Worm (Caenorhabditis elegans) whole organism, L4 larva: ENCODE measurements around the gene pqn-29.
A peak's percentile ranks its signal among the peaks of the same experiment; 100 is the strongest.

Experiments
- F44E2.7 ChIP-seq: fragments of 200-800 bp; sonication (Bioruptor generic); IDR thresholded peaks from 2 replicates; pipeline ENCODE4 v2.1.2; 2022; ENCODE audit warnings: missing genetic modification characterization, missing compliant biosample characterization
- T20F7.1 ChIP-seq: fragments of 200-800 bp; sonication (Bioruptor generic); optimal IDR thresholded peaks from 2 replicates; lab custom pipeline; 2018; ENCODE audit warnings: mild to moderate bottlenecking, missing genetic modification characterization, missing compliant biosample characterization
- T26A8.4 ChIP-seq: fragments of 200-800 bp; sonication (Bioruptor generic); IDR thresholded peaks from 2 replicates; pipeline ENCODE4 v1.3.6; 2022; ENCODE audit warnings: missing genetic modification characterization, missing compliant biosample characterization
- Y75B8A.6 ChIP-seq: fragments of 200-800 bp; sonication (Bioruptor generic); IDR thresholded peaks from 2 replicates; pipeline ENCODE4 v1.3.6; 2022; ENCODE audit warnings: missing genetic modification reagents, missing genetic modification characterization, missing compliant biosample characterization
- ZK337.2 ChIP-seq: fragments of 200-800 bp; sonication (Bioruptor generic); IDR thresholded peaks from 2 replicates; pipeline ENCODE4 v1.3.6; 2022; ENCODE audit warnings: missing genetic modification reagents, missing genetic modification characterization, missing compliant biosample characterization
- aha-1 ChIP-seq: fragments of 150-350 bp; peaks from one replicate; lab custom pipeline; 2014; ENCODE audit warnings: missing biosample characterization, missing genetic modification characterization
- aly-2 ChIP-seq: sonication (generic microtip); optimal IDR thresholded peaks from 2 replicates; lab custom pipeline; 2018; ENCODE audit warnings: missing biosample characterization, missing genetic modification characterization
- ceh-62 ChIP-seq: sonication (generic microtip); optimal IDR thresholded peaks from 2 replicates; lab custom pipeline; 2017; ENCODE audit warnings: missing biosample characterization, missing genetic modification characterization
- ces-1 ChIP-seq: fragments of 150-350 bp; sonication (generic microtip); optimal IDR thresholded peaks from 4 replicates; lab custom pipeline; 2014; ENCODE audit warnings: missing biosample characterization, missing genetic modification reagents, missing genetic modification characterization
- daf-19 ChIP-seq: fragments of 200-800 bp; sonication (Bioruptor generic); conservative IDR thresholded peaks from 2 replicates; pipeline ENCODE4 v1.3.6; 2022; ENCODE audit warnings: missing genetic modification characterization, missing compliant biosample characterization
- dmd-9 ChIP-seq: fragments of 200-800 bp; sonication (Bioruptor generic); IDR thresholded peaks from 2 replicates; pipeline ENCODE4 v1.3.6; 2022; ENCODE audit warnings: missing genetic modification reagents, missing genetic modification characterization, missing compliant biosample characterization
- dpl-1 ChIP-seq: fragments of 150-350 bp; optimal IDR thresholded peaks from 2 replicates; lab custom pipeline; 2014; ENCODE audit warnings: missing biosample characterization, missing genetic modification reagents, missing genetic modification characterization
- egl-43 ChIP-seq: fragments of 200-800 bp; sonication (Bioruptor generic); IDR thresholded peaks from 2 replicates; pipeline ENCODE4 v1.3.6; 2022; ENCODE audit warnings: missing genetic modification reagents, missing genetic modification characterization, missing compliant biosample characterization
- fkh-10 ChIP-seq: fragments of 150-350 bp; optimal IDR thresholded peaks from 2 replicates; lab custom pipeline; 2014; ENCODE audit warnings: missing biosample characterization, missing genetic modification reagents, missing genetic modification characterization
- fos-1 ChIP-seq: fragments of 150-350 bp; optimal IDR thresholded peaks from 2 replicates; lab custom pipeline; 2014; ENCODE audit warnings: missing biosample characterization, missing genetic modification characterization
- hlh-11 ChIP-seq: fragments of 200-800 bp; sonication (Bioruptor generic); optimal IDR thresholded peaks from 2 replicates; lab custom pipeline; 2018; ENCODE audit warnings: mild to moderate bottlenecking, missing genetic modification characterization, missing compliant biosample characterization
- jun-1 ChIP-seq: fragments of 150-350 bp; optimal IDR thresholded peaks from 2 replicates; lab custom pipeline; 2014; ENCODE audit warnings: missing biosample characterization, missing genetic modification reagents, missing genetic modification characterization
- lim-7 ChIP-seq: fragments of 200-800 bp; sonication (Bioruptor generic); IDR thresholded peaks from 2 replicates; pipeline ENCODE4 v1.3.6; 2022; ENCODE audit warnings: missing genetic modification characterization, missing compliant biosample characterization
- lin-1 ChIP-seq: fragments of 200-800 bp; sonication (Bioruptor generic); IDR thresholded peaks from 2 replicates; pipeline ENCODE4 v1.3.6; 2022; ENCODE audit warnings: missing genetic modification reagents, missing genetic modification characterization, missing compliant biosample characterization
- lin-15B ChIP-seq: fragments of 150-350 bp; sonication (generic microtip); optimal IDR thresholded peaks from 3 replicates; lab custom pipeline; 2014; ENCODE audit warnings: missing biosample characterization, missing genetic modification characterization
- lir-3 ChIP-seq: sonication (generic microtip); optimal IDR thresholded peaks from 2 replicates; lab custom pipeline; 2016; ENCODE audit warnings: mild to moderate bottlenecking, missing genetic modification characterization, missing compliant biosample characterization
- mes-2 ChIP-seq: sonication (generic microtip); optimal IDR thresholded peaks from 2 replicates; lab custom pipeline; 2016; ENCODE audit warnings: missing genotype, mild to moderate bottlenecking, missing genetic modification characterization, missing compliant biosample characterization; ENCODE audit not compliant: poor library complexity, severe bottlenecking
- nhr-10 ChIP-seq: fragments of 150-350 bp; optimal IDR thresholded peaks from 2 replicates; lab custom pipeline; 2014; ENCODE audit warnings: missing biosample characterization, missing genetic modification characterization
- nhr-25 ChIP-seq: sonication (generic microtip); optimal IDR thresholded peaks from 2 replicates; lab custom pipeline; 2017; ENCODE audit warnings: missing genetic modification characterization, mild to moderate bottlenecking, missing compliant biosample characterization, antibody characterized with exemption, moderate library complexity, borderline replicate concordance; ENCODE audit not compliant: insufficient read depth
- nhr-28 ChIP-seq: fragments of 150-350 bp; optimal IDR thresholded peaks from 2 replicates; lab custom pipeline; 2014; ENCODE audit warnings: missing biosample characterization, missing genetic modification characterization
- nhr-48 ChIP-seq: sonication (generic microtip); optimal IDR thresholded peaks from 2 replicates; lab custom pipeline; 2016; ENCODE audit warnings: mild to moderate bottlenecking, missing genetic modification characterization, missing compliant biosample characterization
- tra-1 ChIP-seq: fragments of 200-800 bp; sonication (Bioruptor generic); IDR thresholded peaks from 2 replicates; pipeline ENCODE4 v1.3.6; 2022; ENCODE audit warnings: missing genetic modification reagents, missing genetic modification characterization, missing compliant biosample characterization
- unc-130 ChIP-seq: sonication (generic microtip); optimal IDR thresholded peaks from 2 replicates; lab custom pipeline; 2016; ENCODE audit warnings: missing genetic modification reagents, missing genetic modification characterization, missing compliant biosample characterization
- unc-39 ChIP-seq: sonication (generic microtip); optimal IDR thresholded peaks from 2 replicates; lab custom pipeline; 2017; ENCODE audit warnings: missing biosample characterization, missing genetic modification characterization
- unc-62 ChIP-seq, 3 experiments: fragments of 150-350 bp in 1 of 3; sonication (generic microtip); optimal IDR thresholded peaks in 2 of 3; peaks in 1 of 3; 1 replicate in 1 of 3; 2 replicates in 2 of 3; lab custom pipeline; 2014 to 2017; ENCODE audit warnings: missing biosample characterization in 3 of 3, missing genetic modification characterization in 3 of 3, missing genetic modification reagents in 3 of 3, missing genotype in 1 of 3
- vab-7 ChIP-seq: fragments of 200-800 bp; sonication (Bioruptor generic); IDR thresholded peaks from 2 replicates; pipeline ENCODE4 v1.3.6; 2022; ENCODE audit warnings: missing genetic modification reagents, missing genetic modification characterization, missing compliant biosample characterization
- zfp-2 ChIP-seq: sonication (generic microtip); optimal IDR thresholded peaks from 2 replicates; lab custom pipeline; 2016; ENCODE audit warnings: mild to moderate bottlenecking, missing genetic modification characterization, missing compliant biosample characterization
- ztf-11 ChIP-seq: fragments of 150-350 bp; optimal IDR thresholded peaks from 2 replicates; lab custom pipeline; 2014; ENCODE audit warnings: missing biosample characterization, missing genetic modification characterization
- ztf-7 ChIP-seq: fragments of 150-350 bp; optimal IDR thresholded peaks from 2 replicates; lab custom pipeline; 2014; ENCODE audit warnings: missing biosample characterization, missing genetic modification characterization

The pqn-29 gene

DNA sequence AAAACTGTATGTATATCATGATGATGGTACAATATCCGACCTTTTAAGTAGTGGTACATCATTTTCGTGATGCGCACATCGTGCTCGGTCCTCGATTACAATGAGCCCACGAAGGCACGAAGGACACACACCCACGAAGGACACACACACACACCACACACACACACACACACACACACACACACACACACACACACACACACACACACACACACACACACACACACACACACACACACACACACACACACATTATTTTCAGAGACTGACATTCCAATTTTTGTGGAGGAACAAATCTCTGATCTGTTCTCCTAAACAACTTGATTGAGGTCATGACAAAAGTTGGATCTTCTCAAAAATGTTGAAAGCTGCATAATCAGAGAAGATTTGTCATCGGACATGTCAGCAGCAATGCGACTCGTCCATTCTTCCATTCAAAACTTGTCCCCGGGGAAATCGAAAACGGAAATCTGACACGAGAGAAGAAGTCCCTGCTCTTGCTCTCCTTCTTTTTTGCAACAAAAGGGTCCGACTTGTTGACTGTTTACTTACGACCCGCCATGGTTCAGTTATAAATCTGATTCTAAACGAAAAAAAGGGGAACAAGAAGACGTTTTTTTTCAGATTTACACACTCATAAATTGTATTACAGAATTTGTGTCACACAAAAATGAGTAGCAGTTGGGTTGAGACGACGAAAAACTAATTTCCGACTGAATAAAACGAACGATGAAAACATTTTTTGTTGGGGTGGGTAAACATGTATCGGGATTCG is 19.8 kb downstream of the pqn-29 start:
- TF ChIP-seq nhr-25 = no peak
- TF ChIP-seq unc-62 (GFP tag; optimal IDR thresholded peaks at IDR 0.05 in 1 of 2; lab: Kevin White, UChicago) = peak in 1 of 2 experiments; percentile 89
- no peak for TF ChIP-seq unc-62 (tag; optimal IDR thresholded peaks at IDR 0.05; lab: Kevin White, UChicago)
- TF ChIP-seq fkh-10 = peak; percentile 91
- no peak for TF ChIP-seq lin-1 (GFP tag; lab: Robert Waterston, UW)

DNA sequence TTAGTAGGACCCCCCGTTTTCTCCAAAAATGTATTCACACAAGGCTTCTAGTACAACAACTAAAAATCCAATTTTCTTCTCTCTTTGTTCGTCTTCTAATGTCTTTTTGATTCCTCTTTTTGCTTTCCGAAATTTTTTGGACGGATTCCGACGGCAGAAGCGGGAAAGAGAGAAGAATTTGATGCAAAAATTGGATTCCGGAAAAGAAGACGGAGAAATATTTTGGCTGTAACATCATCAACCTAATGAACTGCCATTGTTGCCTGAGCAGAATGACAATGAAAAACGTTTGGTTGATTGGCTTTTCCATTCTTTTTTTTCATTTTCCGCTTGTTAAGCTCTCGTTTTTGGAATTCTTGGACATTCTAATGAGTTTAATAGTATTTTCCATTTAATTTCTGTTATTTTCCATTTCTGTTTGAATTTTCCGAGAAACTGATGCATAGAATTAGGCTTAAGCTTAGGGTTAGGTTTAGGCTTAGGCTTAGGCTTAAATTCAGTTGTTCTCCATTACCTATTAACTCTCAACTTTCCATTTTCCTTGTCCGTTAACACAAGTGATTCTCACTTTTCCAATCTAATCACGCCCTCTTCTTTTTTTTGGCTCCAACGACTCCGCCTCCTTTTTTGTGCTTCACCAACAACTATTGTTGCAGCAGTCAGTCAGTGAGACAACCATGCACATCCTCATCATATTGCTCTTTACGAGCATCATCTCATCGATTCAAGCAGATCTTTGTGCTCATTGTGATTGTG is 23.6 kb downstream of the pqn-29 start, which contains the start of gene lron-5:
lron-5 (plus strand) TSS at position 655 of the 756 bp plus-strand sequence.
- no peak for TF ChIP-seq F44E2.7 (GFP tag; lab: Robert Waterston, UW)
- TF ChIP-seq lin-1 (GFP tag; lab: Robert Waterston, UW) = no peak
- no peak for TF ChIP-seq unc-130 (GFP tag; lab: Kevin White, UChicago)
- TF ChIP-seq aly-2 (tag; lab: Kevin White, UChicago) = no peak
- peak in 1 of 2 experiments; percentile 91 for TF ChIP-seq unc-62 (GFP tag; optimal IDR thresholded peaks at IDR 0.05 in 1 of 2; lab: Kevin White, UChicago)
- no peak for TF ChIP-seq unc-62 (tag; optimal IDR thresholded peaks at IDR 0.05; lab: Kevin White, UChicago)
- no peak for TF ChIP-seq nhr-28 (tag; lab: Kevin White, UChicago)
- no peak for TF ChIP-seq nhr-25
- TF ChIP-seq dpl-1 (GFP tag; lab: Kevin White, UChicago) = no peak
- TF ChIP-seq dmd-9 (GFP tag; lab: Robert Waterston, UW) = no peak
- TF ChIP-seq fkh-10 = peak; percentile 78
- TF ChIP-seq lir-3 (tag; lab: Kevin White, UChicago) = no peak
- no peak for TF ChIP-seq nhr-10 (tag; lab: Kevin White, UChicago)
- no peak for TF ChIP-seq daf-19 (GFP tag; lab: Robert Waterston, UW)
- peak; percentile 28 for TF ChIP-seq ces-1 (GFP tag; lab: Kevin White, UChicago)
- TF ChIP-seq unc-39 (tag; lab: Kevin White, UChicago) = no peak
- TF ChIP-seq ZK337.2 = no peak
- TF ChIP-seq tra-1 (GFP tag; lab: Robert Waterston, UW) = no peak
- TF ChIP-seq ztf-7 (tag; lab: Kevin White, UChicago) = no peak
- no peak for TF ChIP-seq mes-2 (tag; lab: Kevin White, UChicago)
- no peak for TF ChIP-seq T20F7.1 (GFP tag; lab: Kevin White, UChicago)
- TF ChIP-seq T26A8.4 (GFP tag; lab: Robert Waterston, UW) = no peak
- TF ChIP-seq ceh-62 (tag; lab: Kevin White, UChicago) = no peak
- TF ChIP-seq ztf-11 (tag; lab: Kevin White, UChicago) = no peak
- TF ChIP-seq vab-7 = no peak
- no peak for TF ChIP-seq fos-1 (tag; lab: Kevin White, UChicago)
- TF ChIP-seq lin-15B = no peak
- no peak for TF ChIP-seq Y75B8A.6 (GFP tag; lab: Robert Waterston, UW)
- no peak for TF ChIP-seq lim-7 (GFP tag; lab: Robert Waterston, UW)
- no peak for TF ChIP-seq nhr-48
- TF ChIP-seq aha-1 (tag; lab: Kevin White, UChicago) = peak; percentile 46

ce11 chrIII:4616071-4616571 is 30.0 kb downstream of the pqn-29 start, which contains the start of gene lips-3:
TSS of gene lips-3 (plus strand) at chrIII:4616528.
- TF ChIP-seq jun-1 (tag; lab: Kevin White, UChicago) (no peak), egl-43 (GFP tag; lab: Robert Waterston, UW) (no peak), lir-3 (tag; lab: Kevin White, UChicago) (no peak), unc-62 (GFP tag; optimal IDR thresholded peaks at IDR 0.05 in 1 of 2; lab: Kevin White, UChicago) (peak in 1 of 2 experiments; percentile 97), unc-62 (tag; optimal IDR thresholded peaks at IDR 0.05; lab: Kevin White, UChicago) (no peak), hlh-11 (tag; lab: Kevin White, UChicago) (peak; percentile 26), dmd-9 (GFP tag; lab: Robert Waterston, UW) (no peak), zfp-2 (tag; lab: Kevin White, UChicago) (no peak)
- TF ChIP-seq, all 104 proteins: peak for 2
